Fruit fly (Drosophila melanogaster): ENCODE data around the gene escl.

The escl gene

dm6 chr2L:12011682-12012655, 21.2 kb downstream of the escl start (continued):
- TF ChIP-seq bab2 (GFP tag; optimal IDR thresholded peaks at IDR 0.05) (peak; percentile 62), sna (GFP tag; IDR thresholded peaks at IDR 0.05; ENCODE audit: partially characterized antibody) (no peak), fd3F (GFP tag; optimal IDR thresholded peaks at IDR 0.05) (peak; percentile 32), CG18476 (GFP tag; optimal IDR thresholded peaks at IDR 0.05) (no peak), Doc3 (GFP tag; IDR thresholded peaks at IDR 0.05; ENCODE audit: partially characterized antibody) (no peak), MBD-R2 (GFP tag; IDR thresholded peaks at IDR 0.05) (no peak), Taf1 (GFP tag; IDR thresholded peaks at IDR 0.05) (no peak), CG11696 (GFP tag; IDR thresholded peaks at IDR 0.05) (no peak), CG10979 (tag; optimal IDR thresholded peaks at IDR 0.05) (peak; percentile 65), CG15479 (GFP tag; optimal IDR thresholded peaks at IDR 0.05) (peak; percentile 90), CG10366 (GFP tag; IDR thresholded peaks at IDR 0.05) (no peak), Lpt (GFP tag; optimal IDR thresholded peaks at IDR 0.05) (no peak), Vsx1 (GFP tag; optimal IDR thresholded peaks at IDR 0.05) (peak; percentile 51), CG4328 (GFP tag; optimal IDR thresholded peaks at IDR 0.05) (peak; percentile 68), sens-2 (GFP tag; IDR thresholded peaks at IDR 0.05) (no peak), ro (GFP tag; IDR thresholded peaks at IDR 0.05) (no peak), CG4820 (GFP tag; optimal IDR thresholded peaks at IDR 0.05) (peak; percentile 54), Asciz (GFP tag; optimal IDR thresholded peaks at IDR 0.05) (no peak), CG4707 (GFP tag; optimal IDR thresholded peaks at IDR 0.05) (no peak), CG1603 (tag; optimal IDR thresholded peaks at IDR 0.05) (peak; percentile 80), sob (GFP tag; IDR thresholded peaks at IDR 0.05) (no peak), Abd-B (GFP tag; optimal IDR thresholded peaks at IDR 0.05) (peak; percentile 56), CG13894 (tag; optimal IDR thresholded peaks at IDR 0.05) (peak; percentile 90), Fer1 (GFP tag; optimal IDR thresholded peaks at IDR 0.05) (peak; percentile 90), ash1 (GFP tag; optimal IDR thresholded peaks at IDR 0.05) (peak; percentile 83), sisA (GFP tag; IDR thresholded peaks at IDR 0.05) (no peak), pita (GFP tag; optimal IDR thresholded peaks at IDR 0.05) (no peak), Hmx (GFP tag; optimal IDR thresholded peaks at IDR 0.05) (no peak), ems (GFP tag; optimal IDR thresholded peaks at IDR 0.05) (peak; percentile 74), vnd (GFP tag; IDR thresholded peaks at IDR 0.05; ENCODE audit: partially characterized antibody) (no peak), C15 (GFP tag; IDR thresholded peaks at IDR 0.05) (no peak), Ada2b (GFP tag; IDR thresholded peaks at IDR 0.05) (no peak), CG1832 (GFP tag; optimal IDR thresholded peaks at IDR 0.05) (peak; percentile 44), ttk (GFP tag; IDR thresholded peaks at IDR 0.05) (no peak), CG5180 (GFP tag; optimal IDR thresholded peaks at IDR 0.05) (peak; percentile 91), CG12071 (GFP tag; optimal IDR thresholded peaks at IDR 0.05) (peak; percentile 75), Tbp (GFP tag; optimal IDR thresholded peaks at IDR 0.05) (no peak), NFAT (GFP tag; IDR thresholded peaks at IDR 0.05) (no peak), dysf (GFP tag; IDR thresholded peaks at IDR 0.05) (no peak), CG14667 (GFP tag; IDR thresholded peaks at IDR 0.05) (no peak), jumu (GFP tag; optimal IDR thresholded peaks at IDR 0.05) (peak; percentile 80), Atf3 (GFP tag; optimal IDR thresholded peaks at IDR 0.05) (peak; percentile 2), CG6791 (GFP tag; IDR thresholded peaks at IDR 0.05; ENCODE audit: partially characterized antibody) (no peak), CG2712 (tag; optimal IDR thresholded peaks at IDR 0.05) (peak; percentile 80), otp (GFP tag; IDR thresholded peaks at IDR 0.05) (no peak), hkb (optimal IDR thresholded peaks at IDR 0.05) (peak; percentile 58), hkb (GFP tag; IDR thresholded peaks at IDR 0.05) (no peak), h (optimal IDR thresholded peaks at IDR 0.05) (no peak), Bgb (GFP tag; IDR thresholded peaks at IDR 0.05; ENCODE audit: partially characterized antibody) (no peak), CG17328 (GFP tag; IDR thresholded peaks at IDR 0.05) (no peak)

Data from whole organism, embryonic.